Worm (Caenorhabditis elegans) whole organism, midembryonic: ENCODE measurements around the gene C02F4.5.

Experiments
- flt-1 ChIP-seq: fragments of 200-800 bp; sonication (Bioruptor generic); IDR thresholded peaks from 2 replicates; pipeline ENCODE4 v1.3.6; 2022; ENCODE audit warnings: missing genetic modification characterization, missing compliant biosample characterization
- klf-2 ChIP-seq: fragments of 200-800 bp; sonication (Bioruptor generic); conservative IDR thresholded peaks from 2 replicates; pipeline ENCODE4 v1.3.6; 2022; ENCODE audit warnings: missing genetic modification reagents, missing genetic modification characterization, missing compliant biosample characterization
- med-1 ChIP-seq: sonication (generic microtip); optimal IDR thresholded peaks from 2 replicates; lab custom pipeline; 2017; ENCODE audit warnings: missing genetic modification characterization, mild to moderate bottlenecking, missing compliant biosample characterization, antibody characterized with exemption, missing genetic modification reagents; ENCODE audit not compliant: insufficient read depth
- ztf-29 ChIP-seq: fragments of 200-800 bp; sonication (Bioruptor generic); IDR thresholded peaks from 2 replicates; pipeline ENCODE4 v1.3.6; 2022; ENCODE audit warnings: missing genetic modification reagents, missing genetic modification characterization, missing compliant biosample characterization

DNA sequence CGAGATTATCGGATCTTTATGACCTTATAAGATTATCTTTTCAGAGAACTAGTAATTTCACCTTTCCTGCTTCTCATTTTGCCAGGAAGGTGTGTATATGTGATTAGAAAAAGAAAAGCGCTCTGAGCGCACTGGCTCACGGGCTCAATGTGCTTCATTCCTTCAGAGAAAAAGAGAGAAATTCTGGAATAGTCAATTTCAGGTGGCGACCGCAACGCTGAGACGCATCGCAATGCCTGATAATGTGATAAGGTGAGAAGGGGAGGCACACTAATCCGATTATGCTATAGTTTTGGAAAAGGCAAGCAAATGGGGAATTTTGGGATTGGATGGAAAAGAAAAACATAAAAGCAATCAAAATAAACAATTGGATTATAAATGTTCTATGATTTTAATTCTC is 17.9 kb downstream of the C02F4.5 start:
- no peak for TF ChIP-seq ztf-29 (GFP tag; lab: Robert Waterston, UW)
- no peak for TF ChIP-seq flt-1 (GFP tag; lab: Robert Waterston, UW)
- TF ChIP-seq med-1 (GFP tag; lab: Kevin White, UChicago), result no peak
- TF ChIP-seq klf-2 (GFP tag; lab: Robert Waterston, UW), result no peak
